Fruit fly (Drosophila melanogaster): ENCODE measurements around the gene mtgo.

mtgo gene

dm6 chr2L:16706882-16707775, 162.3 kb downstream of the mtgo start:
- TF ChIP-seq CG11617 (GFP tag; optimal IDR thresholded peaks at IDR 0.05) (no peak), CG5204 (GFP tag; optimal IDR thresholded peaks at IDR 0.05) (no peak), bab1 (GFP tag; optimal IDR thresholded peaks at IDR 0.05) (peak; percentile 22), cic (GFP tag; optimal IDR thresholded peaks at IDR 0.05) (no peak), tj (GFP tag; optimal IDR thresholded peaks at IDR 0.05) (peak; percentile 83), CG14711 (tag; optimal IDR thresholded peaks at IDR 0.05) (no peak), Mnt (GFP tag; optimal IDR thresholded peaks at IDR 0.05) (no peak), toe (GFP tag; optimal IDR thresholded peaks at IDR 0.05) (no peak), kay (GFP tag; ENCODE audit: borderline replicate concordance) (peak; percentile 49), CG12768 (GFP tag; optimal IDR thresholded peaks at IDR 0.05) (no peak), pad (GFP tag; optimal IDR thresholded peaks at IDR 0.05) (no peak), ovo (GFP tag; optimal IDR thresholded peaks at IDR 0.05) (no peak), CG1620 (GFP tag; optimal IDR thresholded peaks at IDR 0.05) (no peak), Hr96 (GFP tag; optimal IDR thresholded peaks at IDR 0.05) (no peak), Crg-1 (GFP tag; optimal IDR thresholded peaks at IDR 0.05) (no peak), cnc (optimal IDR thresholded peaks at IDR 0.05) (no peak), CG7101 (tag; optimal IDR thresholded peaks at IDR 0.05) (no peak), CG7045 (GFP tag; optimal IDR thresholded peaks at IDR 0.05) (no peak), CG33017 (tag; optimal IDR thresholded peaks at IDR 0.05) (no peak), Clk (GFP tag; optimal IDR thresholded peaks at IDR 0.05) (no peak)

- no peak for TF ChIP-seq ovo (GFP tag; optimal IDR thresholded peaks at IDR 0.05)
- TF ChIP-seq tj (GFP tag; optimal IDR thresholded peaks at IDR 0.05), result peak; percentile 29
- TF ChIP-seq cic (GFP tag; optimal IDR thresholded peaks at IDR 0.05), result no peak
- TF ChIP-seq CG1620 (GFP tag; optimal IDR thresholded peaks at IDR 0.05), result no peak
- no peak for TF ChIP-seq Mnt (GFP tag; optimal IDR thresholded peaks at IDR 0.05)
- TF ChIP-seq toe (GFP tag; optimal IDR thresholded peaks at IDR 0.05), result no peak
- TF ChIP-seq cnc (optimal IDR thresholded peaks at IDR 0.05), result no peak
- peak; percentile 38 for TF ChIP-seq CG11617 (GFP tag; optimal IDR thresholded peaks at IDR 0.05)
- TF ChIP-seq Clk (GFP tag; optimal IDR thresholded peaks at IDR 0.05), result no peak
- no peak for TF ChIP-seq CG12768 (GFP tag; optimal IDR thresholded peaks at IDR 0.05)
- peak; percentile 62 for TF ChIP-seq CG5204 (GFP tag; optimal IDR thresholded peaks at IDR 0.05)
- TF ChIP-seq bab1 (GFP tag; optimal IDR thresholded peaks at IDR 0.05), result no peak
- no peak for TF ChIP-seq pad (GFP tag; optimal IDR thresholded peaks at IDR 0.05)
- peak; percentile 53 for TF ChIP-seq CG7045 (GFP tag; optimal IDR thresholded peaks at IDR 0.05)
- no peak for TF ChIP-seq Crg-1 (GFP tag; optimal IDR thresholded peaks at IDR 0.05)
- TF ChIP-seq Hr96 (GFP tag; optimal IDR thresholded peaks at IDR 0.05), result no peak
- TF ChIP-seq CG14711 (tag; optimal IDR thresholded peaks at IDR 0.05), result no peak
- peak; percentile 67 for TF ChIP-seq CG33017 (tag; optimal IDR thresholded peaks at IDR 0.05)
- no peak for TF ChIP-seq kay (GFP tag; ENCODE audit: borderline replicate concordance)
- peak; percentile 23 for TF ChIP-seq CG7101 (tag; optimal IDR thresholded peaks at IDR 0.05)
Measured at dm6 chr2L:16709693-16710092, 164.9 kb downstream of the mtgo start.

- TF ChIP-seq Clk (GFP tag; optimal IDR thresholded peaks at IDR 0.05), result no peak
- no peak for TF ChIP-seq tj (GFP tag; optimal IDR thresholded peaks at IDR 0.05)
- no peak for TF ChIP-seq CG14711 (tag; optimal IDR thresholded peaks at IDR 0.05)
- TF ChIP-seq pad (GFP tag; optimal IDR thresholded peaks at IDR 0.05), result no peak
- no peak for TF ChIP-seq cic (GFP tag; optimal IDR thresholded peaks at IDR 0.05)
- no peak for TF ChIP-seq bab1 (GFP tag; optimal IDR thresholded peaks at IDR 0.05)
- no peak for TF ChIP-seq Crg-1 (GFP tag; optimal IDR thresholded peaks at IDR 0.05)
- no peak for TF ChIP-seq CG1620 (GFP tag; optimal IDR thresholded peaks at IDR 0.05)
Measured at dm6 chr2L:16710234-16710633, 165.4 kb downstream of the mtgo start.

- TF ChIP-seq Mnt (GFP tag; optimal IDR thresholded peaks at IDR 0.05) (no peak), CG33017 (tag; optimal IDR thresholded peaks at IDR 0.05) (no peak), CG1620 (GFP tag; optimal IDR thresholded peaks at IDR 0.05) (no peak), bab1 (GFP tag; optimal IDR thresholded peaks at IDR 0.05) (no peak)
Measured at dm6 chr2L:16710677-16711076, 165.9 kb downstream of the mtgo start.

dm6 chr2L:16711891-16712290, 167.1 kb downstream of the mtgo start:
- TF ChIP-seq cnc (optimal IDR thresholded peaks at IDR 0.05) (no peak), kay (GFP tag; ENCODE audit: borderline replicate concordance) (no peak), tj (GFP tag; optimal IDR thresholded peaks at IDR 0.05) (no peak)
